Fruit fly (Drosophila melanogaster): ENCODE measurements around the gene CG9215.

The CG9215 gene

DNA sequence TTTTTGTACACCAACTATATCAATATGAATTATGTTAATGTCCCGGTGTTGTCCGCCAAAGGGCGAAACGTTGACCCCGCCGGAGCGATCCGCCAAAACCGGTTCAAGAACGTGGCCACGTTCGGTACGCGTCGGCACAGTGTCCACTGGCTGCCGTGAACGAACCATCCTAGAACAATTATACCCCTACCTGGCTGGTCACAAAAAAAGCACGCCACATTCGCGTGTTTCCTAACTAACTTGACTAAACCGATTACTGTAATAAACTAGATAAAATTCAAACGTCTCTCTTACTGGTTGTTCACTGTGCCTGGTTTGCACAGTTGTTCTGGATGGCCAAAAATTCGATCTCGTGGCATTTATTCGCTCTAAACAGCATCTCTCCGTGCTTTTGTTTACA lies 3.1 kb downstream of the CG9215 start (continued):
- TF ChIP-seq CG10543 (GFP tag; optimal IDR thresholded peaks at IDR 0.05) (peak; percentile 88), CG7786 (GFP tag; optimal IDR thresholded peaks at IDR 0.05) (peak; percentile 93), CG13624 (GFP tag; optimal IDR thresholded peaks at IDR 0.05) (peak; percentile 95), seq (GFP tag; IDR thresholded peaks at IDR 0.05) (peak; percentile 92), Stat92E (GFP tag; optimal IDR thresholded peaks at IDR 0.05) (no peak), sd (tag; optimal IDR thresholded peaks at IDR 0.05) (peak; percentile 81), CG32772 (GFP tag; IDR thresholded peaks at IDR 0.05) (peak; percentile 91), Sin3A (optimal IDR thresholded peaks at IDR 0.05) (no peak), CG2129 (GFP tag; IDR thresholded peaks at IDR 0.05; ENCODE audit: partially characterized antibody) (no peak), lola (GFP tag; optimal IDR thresholded peaks at IDR 0.05) (peak in 1 of 3 experiments; percentile 82), caup (GFP tag; optimal IDR thresholded peaks at IDR 0.05; ENCODE audit: severe bottlenecking) (peak; percentile 93), vfl (GFP tag; optimal IDR thresholded peaks at IDR 0.05) (peak; percentile 72), gt (GFP tag; IDR thresholded peaks at IDR 0.05) (0 out of 2 replicates have a peak, but pooled peaks have one; percentile 64), CG5180 (GFP tag; optimal IDR thresholded peaks at IDR 0.05) (peak; percentile 65), D19B (GFP tag; optimal IDR thresholded peaks at IDR 0.05) (peak; percentile 82), CG15479 (GFP tag; optimal IDR thresholded peaks at IDR 0.05) (peak; percentile 0), grau (tag; optimal IDR thresholded peaks at IDR 0.05) (peak; percentile 98), fd64A (GFP tag; optimal IDR thresholded peaks at IDR 0.05) (peak; percentile 79), zen2 (GFP tag; IDR thresholded peaks at IDR 0.05; ENCODE audit: partially characterized antibody) (no peak), cwo (GFP tag; optimal IDR thresholded peaks at IDR 0.05) (peak; percentile 90), exex (tag; optimal IDR thresholded peaks at IDR 0.05) (no peak), mld (GFP tag; IDR thresholded peaks at IDR 0.05; ENCODE audit: partially characterized antibody) (no peak), croc (GFP tag; conservative IDR thresholded peaks at IDR 0.05) (peak; percentile 73), eyg (GFP tag; optimal IDR thresholded peaks at IDR 0.05) (peak; percentile 84), TFAM (GFP tag; optimal IDR thresholded peaks at IDR 0.05) (peak; percentile 27), jigr1 (GFP tag; IDR thresholded peaks at IDR 0.05) (peak; percentile 73; the same call in 2 of the 3 replicates), CG2678 (tag; optimal IDR thresholded peaks at IDR 0.05) (peak; percentile 93), CG2199 (GFP tag; IDR thresholded peaks at IDR 0.05) (no peak), Lpt (GFP tag; optimal IDR thresholded peaks at IDR 0.05) (no peak), CG7271 (tag; optimal IDR thresholded peaks at IDR 0.05) (peak; percentile 47), pb (GFP tag; optimal IDR thresholded peaks at IDR 0.05) (peak; percentile 83), CG3726 (GFP tag; IDR thresholded peaks at IDR 0.05) (peak; percentile 68; the same call in 1 of the 3 replicates), disco-r (GFP tag; optimal IDR thresholded peaks at IDR 0.05) (peak; percentile 74), bcd (GFP tag; optimal IDR thresholded peaks at IDR 0.05) (peak; percentile 91), Hand (GFP tag; optimal IDR thresholded peaks at IDR 0.05) (peak; percentile 83), CG11696 (GFP tag; IDR thresholded peaks at IDR 0.05) (peak; percentile 83), Eip74EF (GFP tag; optimal IDR thresholded peaks at IDR 0.05) (peak in 1 of 2 experiments; percentile 77), chn (GFP tag; optimal IDR thresholded peaks at IDR 0.05) (peak; percentile 92), Fer2 (tag; optimal IDR thresholded peaks at IDR 0.05) (peak; percentile 82), CG7745 (tag; optimal IDR thresholded peaks at IDR 0.05) (peak; percentile 12), CG4328 (GFP tag; optimal IDR thresholded peaks at IDR 0.05) (peak; percentile 64), CG8765 (GFP tag; IDR thresholded peaks at IDR 0.05) (peak; percentile 89), CG12299 (tag; optimal IDR thresholded peaks at IDR 0.05) (peak; percentile 82), Mrtf (GFP tag; IDR thresholded peaks at IDR 0.05) (peak; percentile 93), fu2 (GFP tag; optimal IDR thresholded peaks at IDR 0.05) (peak; percentile 83), klu (GFP tag; IDR thresholded peaks at IDR 0.05) (peak; percentile 76), CG10209 (GFP tag; optimal IDR thresholded peaks at IDR 0.05) (peak; percentile 91), Dfd (GFP tag; optimal IDR thresholded peaks at IDR 0.05) (no peak), esg (GFP tag; conservative IDR thresholded peaks at IDR 0.05) (peak; percentile 92)

Measured in whole organism, embryonic.